Fruit fly (Drosophila melanogaster): ENCODE measurements around the gene CG12395.
A peak's percentile ranks its signal among the peaks of the same experiment; 100 is the strongest.

CG12395 gene

DNA sequence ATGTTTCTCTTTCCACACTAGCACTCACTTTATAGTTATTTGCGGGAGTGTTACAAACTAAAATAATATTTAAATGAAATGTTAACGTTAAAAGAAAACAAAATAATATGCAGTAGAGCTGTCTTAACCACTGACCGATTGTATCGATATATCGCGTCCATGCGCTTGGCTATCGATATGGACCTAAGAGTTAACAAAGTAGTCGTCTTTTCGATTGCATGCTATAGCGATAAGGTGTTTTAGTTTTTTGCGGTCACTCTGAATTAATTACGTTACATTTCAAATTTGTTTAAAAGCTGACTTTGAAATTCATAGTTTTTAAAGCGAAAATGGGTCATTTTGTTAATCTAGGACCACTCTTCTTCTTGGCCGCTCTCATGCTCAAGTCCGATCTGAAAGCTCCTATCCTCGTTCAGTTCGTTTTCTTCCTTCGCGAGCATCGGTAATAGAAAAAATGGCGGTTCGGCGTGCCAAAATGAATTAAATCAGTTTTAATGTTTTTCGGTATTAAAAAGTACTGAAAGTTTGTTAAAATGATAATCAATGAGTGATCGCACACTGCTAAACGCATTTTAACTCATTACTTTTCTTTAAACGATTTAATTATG, 10.8 kb upstream of the CG12395 start, which contains the start of gene Nipsnap (continued):
- TF ChIP-seq en (GFP tag; optimal IDR thresholded peaks at IDR 0.05) (no peak), knrl (GFP tag; IDR thresholded peaks at IDR 0.05; ENCODE audit: partially characterized antibody) (peak; percentile 95), lab (GFP tag; optimal IDR thresholded peaks at IDR 0.05) (no peak), Oaz (GFP tag; IDR thresholded peaks at IDR 0.05) (no peak), MBD-R2 (GFP tag; IDR thresholded peaks at IDR 0.05) (peak; percentile 51), Meics (GFP tag; optimal IDR thresholded peaks at IDR 0.05) (no peak), amos (GFP tag; IDR thresholded peaks at IDR 0.05; ENCODE audit: partially characterized antibody) (peak; percentile 98), kni (GFP tag; optimal IDR thresholded peaks at IDR 0.05) (no peak), CTCF (GFP tag; optimal IDR thresholded peaks at IDR 0.05) (no peak), sens (GFP tag) (peak; percentile 67), ftz-f1 (GFP tag; optimal IDR thresholded peaks at IDR 0.05) (no peak), ind (GFP tag; optimal IDR thresholded peaks at IDR 0.05) (no peak), cg (GFP tag; optimal IDR thresholded peaks at IDR 0.05) (no peak), CG34376 (GFP tag; optimal IDR thresholded peaks at IDR 0.05) (no peak), CoRest (tag; optimal IDR thresholded peaks at IDR 0.05) (peak; percentile 33), CG1603 (tag; optimal IDR thresholded peaks at IDR 0.05) (peak; percentile 72), CG10321 (GFP tag; IDR thresholded peaks at IDR 0.05) (no peak), Sry-δ (GFP tag; optimal IDR thresholded peaks at IDR 0.05) (peak; percentile 93), CG9876 (GFP tag; optimal IDR thresholded peaks at IDR 0.05) (no peak), al (GFP tag; IDR thresholded peaks at IDR 0.05) (no peak), gro (GFP tag; optimal IDR thresholded peaks at IDR 0.05) (no peak), Dbx (GFP tag; IDR thresholded peaks at IDR 0.05) (no peak), abd-A (tag; optimal IDR thresholded peaks at IDR 0.05) (no peak), lbe (GFP tag; optimal IDR thresholded peaks at IDR 0.05) (no peak), B-H1 (GFP tag; IDR thresholded peaks at IDR 0.05) (no peak), CG4617 (GFP tag; optimal IDR thresholded peaks at IDR 0.05; ENCODE audit: borderline replicate concordance) (peak; percentile 40), trem (tag; optimal IDR thresholded peaks at IDR 0.05) (peak; percentile 51), CG2116 (GFP tag; optimal IDR thresholded peaks at IDR 0.05) (peak; percentile 89), tna (GFP tag; IDR thresholded peaks at IDR 0.05; ENCODE audit: partially characterized antibody) (peak; percentile 97), nerfin-2 (GFP tag; IDR thresholded peaks at IDR 0.05; ENCODE audit: partially characterized antibody) (peak; percentile 97), CG6683 (GFP tag; optimal IDR thresholded peaks at IDR 0.05) (no peak), zfh2 (GFP tag; optimal IDR thresholded peaks at IDR 0.05) (peak; percentile 7), Dip3 (GFP tag; optimal IDR thresholded peaks at IDR 0.05) (peak; percentile 24), maf-S (GFP tag; optimal IDR thresholded peaks at IDR 0.05) (no peak), ato (GFP tag; IDR thresholded peaks at IDR 0.05; ENCODE audit: partially characterized antibody) (peak; percentile 98), Rfx (GFP tag; IDR thresholded peaks at IDR 0.05) (no peak; the same call in 1 of the 2 replicates), Lhr (GFP tag; optimal IDR thresholded peaks at IDR 0.05) (peak; percentile 12), CG11247 (GFP tag; IDR thresholded peaks at IDR 0.05) (no peak), jumu (GFP tag; optimal IDR thresholded peaks at IDR 0.05) (no peak), CG17186 (GFP tag; optimal IDR thresholded peaks at IDR 0.05) (peak; percentile 14), H2.0 (GFP tag; IDR thresholded peaks at IDR 0.05) (no peak), oc (tag; optimal IDR thresholded peaks at IDR 0.05) (no peak), Dp (GFP tag; optimal IDR thresholded peaks at IDR 0.05) (peak; percentile 56), CG2712 (tag; optimal IDR thresholded peaks at IDR 0.05) (peak; percentile 41), CG2120 (GFP tag; optimal IDR thresholded peaks at IDR 0.05) (peak; percentile 13), CG10267 (tag; optimal IDR thresholded peaks at IDR 0.05) (peak; percentile 53), Nf-YA (GFP tag; IDR thresholded peaks at IDR 0.05) (no peak), CG32772 (GFP tag; IDR thresholded peaks at IDR 0.05) (no peak), HLH54F (GFP tag; optimal IDR thresholded peaks at IDR 0.05) (no peak), CG18262 (tag; optimal IDR thresholded peaks at IDR 0.05) (no peak), CG3281 (GFP tag; optimal IDR thresholded peaks at IDR 0.05) (no peak)
